Fruit fly (Drosophila melanogaster): ENCODE results near the gene CG16986.

The CG16986 gene

dm6 chr3L:2574716-2575115 is 25.4 kb upstream of the CG16986 start:
- no peak for TF ChIP-seq cas (GFP tag; IDR thresholded peaks at IDR 0.05)
- peak; percentile 56; the same call in 2 of the 3 replicates for TF ChIP-seq sr (GFP tag; IDR thresholded peaks at IDR 0.05)

DNA sequence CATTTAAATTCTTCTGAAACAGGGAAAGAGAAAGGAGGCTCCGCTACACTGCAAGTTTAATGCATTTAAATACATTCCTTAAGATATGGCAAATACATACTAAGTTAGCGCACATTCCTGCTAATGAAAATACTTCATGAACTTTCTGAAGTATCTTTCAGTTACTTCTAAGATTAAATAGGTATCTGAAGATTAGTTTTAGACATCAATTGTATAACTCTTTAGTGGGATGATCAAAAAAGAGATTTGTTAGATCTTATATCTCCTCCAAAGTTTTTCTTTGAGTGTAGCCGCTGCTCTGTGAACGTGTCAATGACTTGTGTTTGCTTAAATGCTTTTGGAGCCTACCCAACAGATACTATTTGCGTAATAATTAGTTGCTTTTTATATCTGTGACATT is 24.9 kb upstream of the CG16986 start:
- TF ChIP-seq ind (GFP tag; optimal IDR thresholded peaks at IDR 0.05): peak; percentile 16
- peak; percentile 23 for TF ChIP-seq D19A (tag; optimal IDR thresholded peaks at IDR 0.05)
- peak; percentile 40 for TF ChIP-seq Sox100B (GFP tag; optimal IDR thresholded peaks at IDR 0.05)
- peak; percentile 56 for TF ChIP-seq Drgx (GFP tag; IDR thresholded peaks at IDR 0.05)
- no peak for TF ChIP-seq Hand (GFP tag; optimal IDR thresholded peaks at IDR 0.05)
- peak; percentile 9 for TF ChIP-seq fd96Cb (tag; optimal IDR thresholded peaks at IDR 0.05)
- no peak for TF ChIP-seq Gug (GFP tag; IDR thresholded peaks at IDR 0.05)
- 0 out of 2 replicates have a peak, but pooled peaks have one; percentile 25 for TF ChIP-seq lmd (GFP tag; IDR thresholded peaks at IDR 0.05)
- no peak for TF ChIP-seq Aef1 (GFP tag; IDR thresholded peaks at IDR 0.05)
- TF ChIP-seq CG11504 (tag; optimal IDR thresholded peaks at IDR 0.05): peak; percentile 61
- TF ChIP-seq CG43689 (GFP tag; IDR thresholded peaks at IDR 0.05): no peak
- TF ChIP-seq sens (GFP tag): peak; percentile 31
- 0 out of 2 replicates have a peak, but pooled peaks have one; percentile 11 for TF ChIP-seq Rfx (GFP tag; IDR thresholded peaks at IDR 0.05)
- TF ChIP-seq Ada2b (GFP tag; IDR thresholded peaks at IDR 0.05): peak; percentile 32; the same call in 1 of the 2 replicates
- no peak for TF ChIP-seq disco-r (GFP tag; optimal IDR thresholded peaks at IDR 0.05)
- peak; percentile 12 for TF ChIP-seq Sry-δ (GFP tag; optimal IDR thresholded peaks at IDR 0.05)
- TF ChIP-seq CG3281 (GFP tag; optimal IDR thresholded peaks at IDR 0.05): peak; percentile 30
- TF ChIP-seq lilli (GFP tag; optimal IDR thresholded peaks at IDR 0.05): peak; percentile 20
- TF ChIP-seq tap (tag; optimal IDR thresholded peaks at IDR 0.05): peak; percentile 50
- TF ChIP-seq Fer1 (GFP tag; optimal IDR thresholded peaks at IDR 0.05): peak; percentile 27
- peak; percentile 34 for TF ChIP-seq bab2 (GFP tag; optimal IDR thresholded peaks at IDR 0.05)
- TF ChIP-seq CG10209 (GFP tag; optimal IDR thresholded peaks at IDR 0.05): no peak
- TF ChIP-seq CG15269 (tag; optimal IDR thresholded peaks at IDR 0.05): peak; percentile 15
- TF ChIP-seq CG13296 (GFP tag; optimal IDR thresholded peaks at IDR 0.05): no peak
- peak; percentile 4 for TF ChIP-seq CG10147 (GFP tag; optimal IDR thresholded peaks at IDR 0.05)
- TF ChIP-seq tin (GFP tag; optimal IDR thresholded peaks at IDR 0.05): peak; percentile 4
- TF ChIP-seq klu (GFP tag; IDR thresholded peaks at IDR 0.05): no peak
- TF ChIP-seq dm (GFP tag; optimal IDR thresholded peaks at IDR 0.05): no peak
- TF ChIP-seq HHEX (GFP tag; optimal IDR thresholded peaks at IDR 0.05): peak; percentile 32
- TF ChIP-seq CG17359 (tag; optimal IDR thresholded peaks at IDR 0.05): peak; percentile 37
- TF ChIP-seq CG8281 (tag; optimal IDR thresholded peaks at IDR 0.05): peak; percentile 1
- peak in 1 of 2 experiments; percentile 62 for TF ChIP-seq Pdp1 (GFP tag; optimal IDR thresholded peaks at IDR 0.05)
- TF ChIP-seq CG16815 (GFP tag; optimal IDR thresholded peaks at IDR 0.05): no peak
- peak; percentile 46; the same call in 2 of the 3 replicates for TF ChIP-seq row (GFP tag; IDR thresholded peaks at IDR 0.05)
- TF ChIP-seq E2f1 (GFP tag; IDR thresholded peaks at IDR 0.05): no peak
- TF ChIP-seq CG7357 (GFP tag; IDR thresholded peaks at IDR 0.05): no peak
- TF ChIP-seq CG2712 (tag; optimal IDR thresholded peaks at IDR 0.05): peak; percentile 21
- 0 out of 2 replicates have a peak, but pooled peaks have one; percentile 9 for TF ChIP-seq Ptx1 (GFP tag; IDR thresholded peaks at IDR 0.05)
- TF ChIP-seq Blimp-1 (GFP tag; optimal IDR thresholded peaks at IDR 0.05): peak; percentile 36
- TF ChIP-seq Tbp (GFP tag; optimal IDR thresholded peaks at IDR 0.05): no peak
- no peak for TF ChIP-seq rib (GFP tag; IDR thresholded peaks at IDR 0.05)
- peak; percentile 35 for TF ChIP-seq CG10979 (tag; optimal IDR thresholded peaks at IDR 0.05)
- no peak for TF ChIP-seq ewg (GFP tag; optimal IDR thresholded peaks at IDR 0.05)
- TF ChIP-seq eve (GFP tag; optimal IDR thresholded peaks at IDR 0.05): peak in 1 of 2 experiments; percentile 65
- TF ChIP-seq CG2678 (tag; optimal IDR thresholded peaks at IDR 0.05): peak; percentile 63
- TF ChIP-seq CG1603 (tag; optimal IDR thresholded peaks at IDR 0.05): peak; percentile 9
- TF ChIP-seq CG17568 (GFP tag; optimal IDR thresholded peaks at IDR 0.05): no peak

Measured in whole organism, embryonic.